Fruit fly (Drosophila melanogaster) whole organism, pupa: ENCODE data around the gene ClC-c.

Experiments
- CG14655 ChIP-seq: fragments of 200-800 bp; sonication (Bioruptor generic); optimal IDR thresholded peaks from 3 replicates; lab custom pipeline; 2017; ENCODE audit warnings: mild to moderate bottlenecking, missing biosample characterization, missing genetic modification reagents, missing genetic modification characterization
- rn ChIP-seq: fragments of 200-800 bp; sonication (Bioruptor generic); IDR thresholded peaks from 2 replicates; pipeline ENCODE4 v1.3.6; 2022; ENCODE audit warnings: missing biosample characterization, missing genetic modification characterization

- TF ChIP-seq rn (GFP tag; lab: Robert Waterston, UW): no peak
- no peak for TF ChIP-seq CG14655 (GFP tag; lab: Kevin White, UChicago)
Measured at dm6 chr3L:16097393-16097884, 7.2 kb downstream of the ClC-c start, which contains the start of the genes CG13074 and ATPsynbetaL.
